Fruit fly (Drosophila melanogaster) whole organism, embryonic: ENCODE data around the gene SdicB.

ENCODE experiments used
- Atf-2 ChIP-seq: fragments of 200-800 bp; sonication (Bioruptor generic); optimal IDR thresholded peaks from 2 replicates; lab custom pipeline; 2016; ENCODE audit warnings: missing biosample characterization, missing genetic modification characterization
- Bdp1 ChIP-seq: fragments of 200-800 bp; sonication (Bioruptor generic); optimal IDR thresholded peaks from 3 replicates; lab custom pipeline; 2016; ENCODE audit warnings: missing biosample characterization, missing genetic modification characterization
- C15 ChIP-seq: fragments of 200-800 bp; sonication (Bioruptor generic); IDR thresholded peaks from 3 replicates; pipeline ENCODE4 v1.3.6; 2022; ENCODE audit warnings: missing biosample characterization, missing genetic modification characterization
- CG11723 ChIP-seq: fragments of 200-800 bp; sonication (Bioruptor generic); optimal IDR thresholded peaks from 2 replicates; lab custom pipeline; 2017; ENCODE audit warnings: missing biosample characterization, mild to moderate bottlenecking, missing genetic modification characterization
- CG12236 ChIP-seq: fragments of 200-800 bp; sonication (Bioruptor generic); optimal IDR thresholded peaks from 2 replicates; lab custom pipeline; 2016; ENCODE audit warnings: missing biosample characterization, missing genetic modification characterization
- CG13287 ChIP-seq: fragments of 200-800 bp; sonication (Bioruptor generic); IDR thresholded peaks from 2 replicates; pipeline ENCODE4 v1.3.6; 2022; ENCODE audit warnings: missing biosample characterization, missing genetic modification characterization; ENCODE audit not compliant: partially characterized antibody
- CG13424 ChIP-seq: fragments of 200-800 bp; sonication (Bioruptor generic); optimal IDR thresholded peaks from 2 replicates; lab custom pipeline; 2019; ENCODE audit warnings: missing biosample characterization, mild to moderate bottlenecking, missing genetic modification characterization, moderate library complexity
- CG14014 ChIP-seq: fragments of 200-800 bp; sonication (Bioruptor generic); IDR thresholded peaks from 2 replicates; pipeline ENCODE4 v1.3.6; 2022; ENCODE audit warnings: missing biosample characterization, missing genetic modification characterization
- CG14050 ChIP-seq: fragments of 200-800 bp; sonication (Bioruptor generic); IDR thresholded peaks from 3 replicates; pipeline ENCODE4 v1.3.6; 2022; ENCODE audit warnings: missing biosample characterization, missing genetic modification characterization
- CG15011 ChIP-seq: fragments of 200-800 bp; sonication (Bioruptor generic); optimal IDR thresholded peaks from 3 replicates; lab custom pipeline; 2018; ENCODE audit warnings: missing biosample characterization, mild to moderate bottlenecking, missing genetic modification characterization
- CG15073 ChIP-seq: fragments of 200-800 bp; sonication (Bioruptor generic); optimal IDR thresholded peaks from 2 replicates; lab custom pipeline; 2016; ENCODE audit warnings: missing biosample characterization, missing genetic modification characterization
- CG15696 ChIP-seq: fragments of 200-800 bp; sonication (Bioruptor generic); optimal IDR thresholded peaks from 2 replicates; lab custom pipeline; 2019; ENCODE audit warnings: missing biosample characterization, mild to moderate bottlenecking, missing genetic modification characterization, moderate library complexity
- CG17328 ChIP-seq: fragments of 200-800 bp; sonication (Bioruptor generic); IDR thresholded peaks from 2 replicates; pipeline ENCODE4 v1.3.6; 2022; ENCODE audit warnings: missing biosample characterization, missing genetic modification characterization
- CG17361 ChIP-seq: fragments of 200-800 bp; sonication (Bioruptor generic); IDR thresholded peaks from 3 replicates; pipeline ENCODE4 v1.3.6; 2022; ENCODE audit warnings: missing biosample characterization, missing genetic modification characterization
- CG18599 ChIP-seq: fragments of 200-800 bp; sonication (Bioruptor generic); optimal IDR thresholded peaks from 3 replicates; lab custom pipeline; 2017; ENCODE audit warnings: missing biosample characterization, missing genetic modification characterization, mild to moderate bottlenecking, moderate library complexity, missing genetic modification reagents
- CG31224 ChIP-seq: fragments of 200-800 bp; sonication (Bioruptor generic); IDR thresholded peaks from 2 replicates; pipeline ENCODE4 v1.3.6; 2022; ENCODE audit warnings: missing biosample characterization, missing genetic modification characterization
- CG3726 ChIP-seq: fragments of 200-800 bp; sonication (Bioruptor generic); IDR thresholded peaks from 3 replicates; pipeline ENCODE4, ENCODE4 v1.3.6; 2022; ENCODE audit warnings: missing biosample characterization, missing genetic modification characterization
- CG7745 ChIP-seq: fragments of 200-800 bp; sonication (Bioruptor generic); optimal IDR thresholded peaks from 2 replicates; lab custom pipeline; 2018; ENCODE audit warnings: missing biosample characterization, mild to moderate bottlenecking, missing genetic modification characterization, moderate library complexity
- CG8281 ChIP-seq: fragments of 200-800 bp; sonication (Bioruptor generic); optimal IDR thresholded peaks from 2 replicates; lab custom pipeline; 2018; ENCODE audit warnings: missing biosample characterization, mild to moderate bottlenecking, missing genetic modification characterization, moderate library complexity
- CoRest ChIP-seq: fragments of 200-800 bp; sonication (Bioruptor generic); optimal IDR thresholded peaks from 3 replicates; lab custom pipeline; 2018; ENCODE audit warnings: missing biosample characterization, mild to moderate bottlenecking, missing genetic modification characterization, moderate library complexity
- Fer2 ChIP-seq: fragments of 200-800 bp; sonication (Bioruptor generic); optimal IDR thresholded peaks from 2 replicates; lab custom pipeline; 2018; ENCODE audit warnings: missing biosample characterization, mild to moderate bottlenecking, missing genetic modification characterization, moderate library complexity
- H15 ChIP-seq: fragments of 200-800 bp; sonication (Bioruptor generic); IDR thresholded peaks from 3 replicates; pipeline ENCODE4 v1.3.6; 2022; ENCODE audit warnings: missing biosample characterization, missing genetic modification characterization
- Hr39 ChIP-seq: fragments of >200 bp; optimal IDR thresholded peaks from 2 replicates; lab custom pipeline; 2017
- Nf-YB ChIP-seq: fragments of 200-800 bp; sonication (Bioruptor generic); optimal IDR thresholded peaks from 3 replicates; lab custom pipeline; 2019; ENCODE audit warnings: missing biosample characterization, mild to moderate bottlenecking, missing genetic modification characterization, moderate library complexity
- PHDP ChIP-seq: fragments of 200-800 bp; sonication (Bioruptor generic); optimal IDR thresholded peaks from 3 replicates; lab custom pipeline; 2018; ENCODE audit warnings: missing biosample characterization, mild to moderate bottlenecking, missing genetic modification characterization, moderate library complexity
- Rfx ChIP-seq: fragments of 200-800 bp; sonication (Bioruptor generic); IDR thresholded peaks from 2 replicates; pipeline ENCODE4 v1.3.6; 2022; ENCODE audit warnings: missing biosample characterization, missing genetic modification characterization
- Rx ChIP-seq: fragments of 200-800 bp; sonication (Bioruptor generic); IDR thresholded peaks from 2 replicates; pipeline ENCODE4 v1.3.6; 2022; ENCODE audit warnings: missing biosample characterization, missing genetic modification characterization
- Scr ChIP-seq: fragments of 200-800 bp; sonication (Bioruptor generic); IDR thresholded peaks from 2 replicates; pipeline ENCODE4 v1.3.6; 2022; ENCODE audit warnings: missing biosample characterization, missing genetic modification characterization; ENCODE audit not compliant: partially characterized antibody
- Side ChIP-seq: fragments of 200-800 bp; sonication (Bioruptor generic); optimal IDR thresholded peaks from 2 replicates; lab custom pipeline; 2016; ENCODE audit warnings: missing biosample characterization, missing genetic modification characterization
- Sry-β ChIP-seq: fragments of 200-800 bp; sonication (Bioruptor generic); optimal IDR thresholded peaks from 2 replicates; lab custom pipeline; 2018; ENCODE audit warnings: missing biosample characterization, mild to moderate bottlenecking, missing genetic modification characterization, moderate library complexity
- Sry-δ ChIP-seq: fragments of 200-800 bp; sonication (Bioruptor generic); optimal IDR thresholded peaks from 2 replicates; lab custom pipeline; 2016; ENCODE audit warnings: missing biosample characterization, missing genetic modification characterization
- Taf1 ChIP-seq: fragments of 200-800 bp; sonication (Bioruptor generic); IDR thresholded peaks from 2 replicates; pipeline ENCODE4 v1.3.6; 2022; ENCODE audit warnings: missing biosample characterization, missing genetic modification characterization
- Usf ChIP-seq: fragments of 200-800 bp; sonication (Bioruptor generic); optimal IDR thresholded peaks from 2 replicates; lab custom pipeline; 2017; ENCODE audit warnings: missing genotype, missing biosample characterization, missing genetic modification characterization
- amos ChIP-seq: fragments of 200-800 bp; sonication (Bioruptor generic); IDR thresholded peaks from 2 replicates; pipeline ENCODE4 v1.3.6; 2022; ENCODE audit warnings: missing biosample characterization, missing genetic modification characterization; ENCODE audit not compliant: partially characterized antibody
- ara ChIP-seq: fragments of 200-800 bp; sonication (Bioruptor generic); IDR thresholded peaks from 2 replicates; pipeline ENCODE4 v1.3.6; 2022; ENCODE audit warnings: missing biosample characterization, missing genetic modification characterization
- chif ChIP-seq, 2 experiments: fragments of 200-800 bp; sonication (Bioruptor generic); optimal IDR thresholded peaks; 3 replicates each; lab custom pipeline; 2016; ENCODE audit warnings: missing biosample characterization in 2 of 2, missing genetic modification characterization in 2 of 2
- crc ChIP-seq: fragments of 200-800 bp; sonication (Bioruptor generic); optimal IDR thresholded peaks from 2 replicates; lab custom pipeline; 2016; ENCODE audit warnings: missing biosample characterization, missing genetic modification characterization
- dati ChIP-seq: fragments of 200-800 bp; sonication (Bioruptor generic); IDR thresholded peaks from 2 replicates; pipeline ENCODE4 v1.3.6; 2022; ENCODE audit warnings: missing biosample characterization, missing genetic modification characterization
- dm ChIP-seq: fragments of 200-800 bp; sonication (Bioruptor generic); optimal IDR thresholded peaks from 3 replicates; lab custom pipeline; 2016; ENCODE audit warnings: missing biosample characterization, missing genetic modification characterization
- dysf ChIP-seq: fragments of 200-800 bp; sonication (Bioruptor generic); IDR thresholded peaks from 3 replicates; pipeline ENCODE4 v1.3.6; 2022; ENCODE audit warnings: missing biosample characterization, missing genetic modification characterization
- gcm ChIP-seq: fragments of 200-800 bp; sonication (Bioruptor generic); optimal IDR thresholded peaks from 2 replicates; lab custom pipeline; 2019; ENCODE audit warnings: missing biosample characterization, mild to moderate bottlenecking, missing genetic modification characterization, moderate library complexity
- gsb-n ChIP-seq: fragments of 200-800 bp; sonication (Bioruptor generic); optimal IDR thresholded peaks from 3 replicates; lab custom pipeline; 2018; ENCODE audit warnings: missing biosample characterization, mild to moderate bottlenecking, missing genetic modification characterization
- hb ChIP-seq: fragments of 200-800 bp; sonication (Bioruptor generic); IDR thresholded peaks from 3 replicates; pipeline ENCODE4 v1.3.6; 2022; ENCODE audit warnings: missing biosample characterization, missing genetic modification characterization; ENCODE audit not compliant: partially characterized antibody
- kah ChIP-seq: fragments of 200-800 bp; sonication (Bioruptor generic); optimal IDR thresholded peaks from 2 replicates; lab custom pipeline; 2018; ENCODE audit warnings: missing biosample characterization, mild to moderate bottlenecking, missing genetic modification characterization
- prd ChIP-seq, 3 experiments: fragments of >200 bp in 2 of 3; fragments of 200-800 bp in 1 of 3; sonication (Bioruptor generic) in 1 of 3; optimal IDR thresholded peaks in 2 of 3; IDR thresholded peaks in 1 of 3; 2 replicates in 2 of 3; 3 replicates in 1 of 3; pipeline versions ENCODE4 v1.3.6 to Lab custom; 2017 to 2022; ENCODE audit warnings: missing biosample characterization in 1 of 3, missing genetic modification characterization in 1 of 3
- pzg ChIP-seq: fragments of 200-800 bp; sonication (Bioruptor generic); optimal IDR thresholded peaks from 3 replicates; lab custom pipeline; 2018; ENCODE audit warnings: missing biosample characterization, mild to moderate bottlenecking, missing genetic modification characterization, moderate library complexity
- ro ChIP-seq: fragments of 200-800 bp; sonication (Bioruptor generic); IDR thresholded peaks from 2 replicates; pipeline ENCODE4 v1.3.6; 2022; ENCODE audit warnings: missing biosample characterization, missing genetic modification characterization
- seq ChIP-seq: fragments of 200-800 bp; sonication (Bioruptor generic); IDR thresholded peaks from 2 replicates; pipeline ENCODE4 v1.3.6; 2022; ENCODE audit warnings: missing biosample characterization, missing genetic modification characterization
- sima ChIP-seq: fragments of 200-800 bp; sonication (Bioruptor generic); optimal IDR thresholded peaks from 2 replicates; lab custom pipeline; 2016; ENCODE audit warnings: missing biosample characterization, missing genetic modification characterization
- slou ChIP-seq: fragments of 200-800 bp; sonication (Bioruptor generic); optimal IDR thresholded peaks from 3 replicates; lab custom pipeline; 2016; ENCODE audit warnings: missing biosample characterization, missing genetic modification characterization
- yki ChIP-seq: fragments of >200 bp; optimal IDR thresholded peaks from 3 replicates; lab custom pipeline; 2018
- zfh2 ChIP-seq: fragments of 200-800 bp; sonication (Bioruptor generic); optimal IDR thresholded peaks from 2 replicates; lab custom pipeline; 2016; ENCODE audit warnings: missing biosample characterization, missing genetic modification characterization

The SdicB gene

dm6 chrX:20159679-20160140, 49.7 kb downstream of the SdicB start, which contains the start of gene Rab35 (continued):
- TF ChIP-seq Usf (GFP tag; lab: Kevin White, UChicago) (no peak), Hr39 (no peak), CG14014 (GFP tag; lab: Robert Waterston, UW) (no peak), Side (GFP tag; lab: Kevin White, UChicago) (no peak), CG15073 (GFP tag; lab: Kevin White, UChicago) (no peak), kah (GFP tag; lab: Kevin White, UChicago) (no peak), chif (GFP tag; optimal IDR thresholded peaks at IDR 0.05; lab: Kevin White, UChicago) (no peak), pzg (GFP tag; lab: Kevin White, UChicago) (peak; percentile 77), seq (no peak), CG17328 (GFP tag; lab: Robert Waterston, UW) (no peak), yki (lab: Kevin White, UChicago) (no peak), hb (GFP tag; lab: Robert Waterston, UW) (peak; percentile 91), CG15011 (GFP tag; lab: Kevin White, UChicago) (no peak), ara (GFP tag; lab: Robert Waterston, UW) (no peak), sima (GFP tag; lab: Kevin White, UChicago) (no peak), H15 (GFP tag; lab: Robert Waterston, UW) (no peak), prd (optimal IDR thresholded peaks at IDR 0.05; lab: Kevin White, UChicago) (no peak), prd (GFP tag; IDR thresholded peaks at IDR 0.05; lab: Robert Waterston, UW) (peak; percentile 38; the same call in 1 of the 3 replicates), CG7745 (tag; lab: Kevin White, UChicago) (no peak), Rx (no peak), dm (GFP tag; lab: Kevin White, UChicago) (no peak), Sry-β (GFP tag; lab: Kevin White, UChicago) (no peak), Nf-YB (no peak), zfh2 (GFP tag; lab: Kevin White, UChicago) (peak; percentile 17), CG12236 (GFP tag; lab: Kevin White, UChicago) (no peak), CG8281 (tag; lab: Kevin White, UChicago) (no peak), C15 (GFP tag; lab: Robert Waterston, UW) (no peak), CG17361 (GFP tag; lab: Robert Waterston, UW) (0 out of 3 replicates have a peak, but pooled peaks have one; percentile 27), CG31224 (no peak), CG13287 (GFP tag; lab: Robert Waterston, UW) (peak; percentile 93), CG13424 (tag; lab: Kevin White, UChicago) (peak; percentile 1), dysf (GFP tag; lab: Robert Waterston, UW) (no peak), PHDP (tag; lab: Kevin White, UChicago) (no peak), Atf-2 (GFP tag; lab: Kevin White, UChicago) (no peak), slou (GFP tag; lab: Kevin White, UChicago) (no peak), dati (GFP tag; lab: Robert Waterston, UW) (no peak), ro (GFP tag; lab: Robert Waterston, UW) (no peak), CG15696 (tag; lab: Kevin White, UChicago) (no peak), Rfx (GFP tag; lab: Robert Waterston, UW) (peak; percentile 41), CG14050 (GFP tag; lab: Robert Waterston, UW) (no peak), CG18599 (no peak), Sry-δ (GFP tag; lab: Kevin White, UChicago) (peak; percentile 92), Bdp1 (no peak), CoRest (tag; lab: Kevin White, UChicago) (peak; percentile 30), gsb-n (tag; lab: Kevin White, UChicago) (no peak), Taf1 (GFP tag; lab: Robert Waterston, UW) (no peak), Scr (GFP tag; lab: Robert Waterston, UW) (peak; percentile 96), CG11723 (no peak), amos (GFP tag; lab: Robert Waterston, UW) (peak; percentile 91), gcm (no peak), Fer2 (no peak), crc (no peak), CG3726 (no peak)
